Fruit fly (Drosophila melanogaster) S2 (cell line): ENCODE measurements around the gene CG7888.

Experiments used
- CG8478 ChIP-seq: fragments of >200 bp; optimal IDR thresholded peaks from 2 replicates; lab custom pipeline; 2018
- CTCF ChIP-seq, 2 experiments: fragments of >200 bp; optimal IDR thresholded peaks; 2 replicates each; lab custom pipeline; 2018

Gene CG7888

dm6 chr3L:11035039-11035438 lies 18.8 kb upstream of the CG7888 start:
- TF ChIP-seq CTCF (optimal IDR thresholded peaks at IDR 0.05; lab: Kevin White, UChicago) = no peak
- no peak for TF ChIP-seq CG8478

dm6 chr3L:11041193-11041592 lies 12.6 kb upstream of the CG7888 start:
- TF ChIP-seq CG8478 = no peak
- peak; percentile 88 to 91 for TF ChIP-seq CTCF (optimal IDR thresholded peaks at IDR 0.05; lab: Kevin White, UChicago)

DNA sequence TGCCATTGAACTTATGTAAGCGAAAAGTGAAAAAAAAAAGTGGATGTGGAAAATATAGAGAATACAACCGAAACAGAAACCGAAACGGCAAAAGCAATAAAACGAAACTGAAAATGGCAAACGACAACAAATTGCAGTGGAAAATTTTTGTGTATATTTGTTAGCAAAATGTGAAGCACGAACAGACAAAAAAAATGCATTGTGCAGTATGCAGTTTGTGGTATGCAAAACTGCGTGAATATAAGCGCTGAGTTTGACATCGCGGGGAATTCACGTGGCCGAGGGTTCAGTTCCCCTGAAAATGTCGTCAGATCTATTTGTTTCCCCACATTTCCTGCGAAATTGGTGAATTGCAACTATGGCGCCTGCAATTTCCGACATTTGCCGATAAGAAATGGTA lies 10.2 kb upstream of the CG7888 start:
- TF ChIP-seq CG8478 (no peak), CTCF (optimal IDR thresholded peaks at IDR 0.05; lab: Kevin White, UChicago) (no peak)

DNA sequence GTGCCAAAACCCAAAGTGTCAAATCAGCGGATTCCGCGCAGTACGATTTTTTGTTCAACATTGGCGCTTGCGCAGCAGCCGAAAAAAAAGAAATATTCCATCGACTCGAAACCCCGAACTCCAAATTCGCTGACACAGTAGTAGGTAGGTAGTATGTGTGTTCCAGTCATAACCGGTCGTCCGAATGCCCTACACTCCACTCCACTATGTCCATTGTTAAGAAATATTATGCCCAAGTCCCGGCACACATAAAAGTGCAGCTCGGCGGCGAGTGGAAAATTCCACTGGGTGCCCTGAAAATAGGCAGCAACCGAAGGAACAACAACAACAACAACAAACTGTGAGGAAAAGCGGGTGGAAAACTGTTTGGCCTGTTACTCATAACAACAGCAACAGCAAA lies 8.8 kb upstream of the CG7888 start:
- TF ChIP-seq CTCF (optimal IDR thresholded peaks at IDR 0.05; lab: Kevin White, UChicago) (no peak), CG8478 (no peak)

dm6 chr3L:11046559-11046958 lies 7.3 kb upstream of the CG7888 start:
- no peak for TF ChIP-seq CTCF (optimal IDR thresholded peaks at IDR 0.05; lab: Kevin White, UChicago)
- TF ChIP-seq CG8478 = no peak

- TF ChIP-seq CTCF (optimal IDR thresholded peaks at IDR 0.05; lab: Kevin White, UChicago) (peak; percentile 98 to 99), CG8478 (no peak)
Measured at dm6 chr3L:11047877-11048276, 6.0 kb upstream of the CG7888 start.

DNA sequence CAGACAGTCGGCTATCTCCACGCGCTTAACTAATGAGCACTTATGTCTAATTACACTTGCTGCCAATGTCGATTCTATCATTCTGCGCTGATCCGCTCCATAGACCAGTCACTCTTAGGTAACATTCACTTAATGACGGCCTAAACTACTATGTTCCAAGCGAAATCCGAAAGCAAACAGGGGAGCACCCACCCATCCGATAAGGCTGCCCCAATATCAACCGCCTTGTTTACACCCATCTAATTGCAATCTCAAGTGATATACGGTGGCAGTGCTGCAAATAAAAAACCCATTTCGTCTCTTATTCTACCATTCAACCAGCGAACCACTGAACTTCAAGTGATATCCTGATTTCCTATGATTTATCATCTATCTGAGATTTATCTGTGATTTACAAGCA lies 4.4 kb upstream of the CG7888 start:
- TF ChIP-seq CG8478 (no peak), CTCF (optimal IDR thresholded peaks at IDR 0.05; lab: Kevin White, UChicago) (no peak)

- no peak for TF ChIP-seq CTCF (optimal IDR thresholded peaks at IDR 0.05; lab: Kevin White, UChicago)
- no peak for TF ChIP-seq CG8478
Measured at dm6 chr3L:11051271-11051670, 2.6 kb upstream of the CG7888 start, which contains the start of gene CG43693. TSS of gene CG43693 (minus strand) at chr3L:11051371.

DNA sequence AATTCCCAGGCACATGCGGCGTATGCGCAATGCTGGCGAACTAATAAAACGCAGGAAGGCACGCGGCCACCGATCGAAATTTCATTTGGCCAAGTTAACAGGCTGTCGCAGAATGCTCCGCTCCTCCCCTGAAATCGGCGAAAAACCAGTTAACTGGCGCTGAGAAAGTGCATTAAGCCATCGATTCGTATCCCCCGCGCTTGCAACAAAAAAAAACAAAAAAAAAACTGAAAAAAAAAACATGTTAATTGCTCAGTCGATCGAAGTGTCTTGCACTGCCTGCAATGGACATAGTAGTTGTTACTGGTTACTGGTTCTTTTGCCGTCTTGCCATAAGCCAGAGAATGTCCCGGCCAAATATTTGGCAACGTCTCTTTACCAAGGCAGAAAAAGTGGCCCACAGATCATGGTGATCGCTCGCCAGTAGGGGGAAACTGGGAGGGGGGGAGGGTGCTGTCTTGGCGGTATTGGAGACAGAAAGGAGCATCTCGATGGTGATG lies 1.0 kb upstream of the CG7888 start:
- TF ChIP-seq CG8478 = no peak
- no peak for TF ChIP-seq CTCF (optimal IDR thresholded peaks at IDR 0.05; lab: Kevin White, UChicago)

- TF ChIP-seq CG8478 (no peak), CTCF (optimal IDR thresholded peaks at IDR 0.05; lab: Kevin White, UChicago) (no peak)
Measured at dm6 chr3L:11061200-11061599, 7.4 kb downstream of the CG7888 start, which contains the start of the genes CG6321 and Blos2. TSS of gene CG6321 (minus strand) at chr3L:11061224. TSS of gene Blos2 (plus strand) at chr3L:11061571.

- no peak for TF ChIP-seq CTCF (optimal IDR thresholded peaks at IDR 0.05; lab: Kevin White, UChicago)
- no peak for TF ChIP-seq CG8478
Measured at dm6 chr3L:11062441-11062840, 8.6 kb downstream of the CG7888 start, which contains the start of gene CG32069. TSS of gene CG32069 (minus strand) at chr3L:11062614.

- TF ChIP-seq CTCF (optimal IDR thresholded peaks at IDR 0.05; lab: Kevin White, UChicago) (no peak), CG8478 (no peak)
Measured at dm6 chr3L:11064689-11065088, 10.9 kb downstream of the CG7888 start, which contains the start of the genes CG32075, CG45101 and SuUR. TSS of gene CG32075 (minus strand) at chr3L:11064941. TSS of gene CG45101 (plus strand) at chr3L:11064991. TSS of gene SuUR (plus strand) at chr3L:11064991.

DNA sequence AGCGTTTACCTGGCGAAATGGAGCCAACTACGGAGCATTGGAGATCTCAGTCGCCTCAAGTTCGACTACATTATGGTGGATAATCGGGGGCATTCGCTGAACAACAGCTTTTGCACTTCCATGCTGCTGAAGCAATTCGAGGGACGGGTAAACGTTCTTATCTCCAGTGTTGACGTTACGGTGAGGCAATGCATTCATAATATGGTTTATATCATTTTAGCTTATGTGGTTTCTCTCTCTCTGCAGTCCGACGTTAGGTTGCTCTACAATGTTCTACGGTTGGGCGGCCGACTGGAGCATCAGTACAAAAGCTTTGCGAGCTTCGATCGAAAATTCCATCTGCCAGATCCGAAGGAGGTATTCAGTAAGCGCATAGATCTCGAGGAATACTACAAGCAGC lies 12.0 kb downstream of the CG7888 start:
- TF ChIP-seq CTCF (optimal IDR thresholded peaks at IDR 0.05; lab: Kevin White, UChicago) = no peak
- TF ChIP-seq CG8478 = no peak

dm6 chr3L:11069764-11070163 lies 15.9 kb downstream of the CG7888 start, which contains the start of gene CG6310:
TSS of gene CG6310 (minus strand) at chr3L:11069864.
- no peak for TF ChIP-seq CTCF (optimal IDR thresholded peaks at IDR 0.05; lab: Kevin White, UChicago)
- TF ChIP-seq CG8478 = no peak

DNA sequence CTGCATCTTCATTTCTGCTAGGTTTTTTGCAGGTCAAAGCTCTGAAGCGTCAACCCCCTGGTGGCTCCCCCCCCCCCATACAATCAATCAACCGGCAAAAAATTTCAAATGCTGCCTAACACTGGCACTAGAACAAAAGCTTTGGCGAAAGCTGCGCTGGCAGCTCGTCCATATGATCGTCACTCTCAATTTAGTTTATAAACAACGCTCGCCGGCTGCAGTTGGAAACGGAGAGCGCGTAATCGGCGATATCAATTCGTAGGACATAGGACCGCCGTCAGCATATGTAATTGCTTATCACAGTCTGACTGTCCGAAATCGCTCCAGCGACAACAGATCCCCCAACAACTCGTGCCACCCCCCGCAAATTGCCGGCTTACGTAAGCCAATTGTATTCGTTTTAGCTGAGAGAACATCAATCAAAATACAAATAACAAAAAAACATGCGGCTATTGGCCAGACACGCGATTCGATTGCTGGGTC lies 16.6 kb downstream of the CG7888 start, which contains the start of gene Mocs1:
Mocs1 (plus strand) TSS at position 155 of the 483 bp plus-strand sequence.
- TF ChIP-seq CTCF (optimal IDR thresholded peaks at IDR 0.05; lab: Kevin White, UChicago) = no peak
- no peak for TF ChIP-seq CG8478

dm6 chr3L:11071057-11071456 lies 17.2 kb downstream of the CG7888 start:
- no peak for TF ChIP-seq CG8478
- no peak for TF ChIP-seq CTCF (optimal IDR thresholded peaks at IDR 0.05; lab: Kevin White, UChicago)
